Fruit fly (Drosophila melanogaster): ENCODE measurements around the gene cin.

cin gene

dm6 chrX:255369-255768 is at the start of gene cin (continued):
- TF ChIP-seq ftz-f1 (GFP tag; optimal IDR thresholded peaks at IDR 0.05), result no peak
- TF ChIP-seq maf-S (GFP tag; optimal IDR thresholded peaks at IDR 0.05), result no peak
- no peak for TF ChIP-seq ttk (GFP tag; IDR thresholded peaks at IDR 0.05)
- peak; percentile 12 for TF ChIP-seq CG12299 (tag; optimal IDR thresholded peaks at IDR 0.05)
- no peak for TF ChIP-seq Lim3 (GFP tag; IDR thresholded peaks at IDR 0.05)
- TF ChIP-seq al (GFP tag; IDR thresholded peaks at IDR 0.05), result no peak
- TF ChIP-seq Neu2 (GFP tag; optimal IDR thresholded peaks at IDR 0.05; ENCODE audit: borderline replicate concordance), result no peak
- TF ChIP-seq CG8388 (GFP tag; optimal IDR thresholded peaks at IDR 0.05), result peak; percentile 25
- TF ChIP-seq kay (GFP tag; optimal IDR thresholded peaks at IDR 0.05), result no peak
- no peak for TF ChIP-seq NK7.1 (GFP tag; optimal IDR thresholded peaks at IDR 0.05)
- no peak for TF ChIP-seq Oli (tag; optimal IDR thresholded peaks at IDR 0.05)
- TF ChIP-seq rib (GFP tag; IDR thresholded peaks at IDR 0.05), result no peak
- no peak for TF ChIP-seq Side (GFP tag; optimal IDR thresholded peaks at IDR 0.05)
- no peak for TF ChIP-seq CG32772 (GFP tag; IDR thresholded peaks at IDR 0.05)
- peak; percentile 38 for TF ChIP-seq CG17829 (tag; optimal IDR thresholded peaks at IDR 0.05)
- TF ChIP-seq slou (GFP tag; optimal IDR thresholded peaks at IDR 0.05), result no peak
- TF ChIP-seq insv (GFP tag; optimal IDR thresholded peaks at IDR 0.05), result no peak
- no peak for TF ChIP-seq Bdp1 (GFP tag; optimal IDR thresholded peaks at IDR 0.05)
- peak; percentile 44 for TF ChIP-seq Sox100B (GFP tag; optimal IDR thresholded peaks at IDR 0.05)
- no peak for TF ChIP-seq CG1529 (GFP tag; optimal IDR thresholded peaks at IDR 0.05)
- TF ChIP-seq D19B (GFP tag; optimal IDR thresholded peaks at IDR 0.05), result peak; percentile 20
- TF ChIP-seq CG2889 (GFP tag; IDR thresholded peaks at IDR 0.05), result no peak
- TF ChIP-seq CG15011 (GFP tag; optimal IDR thresholded peaks at IDR 0.05), result no peak
- no peak for TF ChIP-seq ci (GFP tag; IDR thresholded peaks at IDR 0.05)
- no peak for TF ChIP-seq pita (GFP tag; optimal IDR thresholded peaks at IDR 0.05)
- peak; percentile 29 for TF ChIP-seq CG12155 (GFP tag; optimal IDR thresholded peaks at IDR 0.05)
- TF ChIP-seq sc (optimal IDR thresholded peaks at IDR 0.05), result no peak
- TF ChIP-seq sc (GFP tag; optimal IDR thresholded peaks at IDR 0.05), result no peak
- TF ChIP-seq CG10565 (GFP tag; optimal IDR thresholded peaks at IDR 0.05), result no peak
- TF ChIP-seq esg (GFP tag; conservative IDR thresholded peaks at IDR 0.05), result no peak
- TF ChIP-seq CrebB (tag; optimal IDR thresholded peaks at IDR 0.05), result no peak
- no peak for TF ChIP-seq CG1792 (GFP tag; optimal IDR thresholded peaks at IDR 0.05)
- no peak for TF ChIP-seq CG9797 (GFP tag; optimal IDR thresholded peaks at IDR 0.05)
- no peak for TF ChIP-seq CG8290 (GFP tag; optimal IDR thresholded peaks at IDR 0.05)
- TF ChIP-seq CG8290 (tag; optimal IDR thresholded peaks at IDR 0.05), result no peak
- peak; percentile 0 for TF ChIP-seq twi (tag; optimal IDR thresholded peaks at IDR 0.05)
- no peak for TF ChIP-seq CG8281 (tag; optimal IDR thresholded peaks at IDR 0.05)
- 0 out of 2 replicates have a peak, but pooled peaks have one; percentile 30 for TF ChIP-seq seq (GFP tag; IDR thresholded peaks at IDR 0.05)
- TF ChIP-seq CG3163 (GFP tag; optimal IDR thresholded peaks at IDR 0.05), result no peak
- no peak for TF ChIP-seq CG12769 (tag; optimal IDR thresholded peaks at IDR 0.05)
- no peak for TF ChIP-seq CG9932 (GFP tag; IDR thresholded peaks at IDR 0.05)
- TF ChIP-seq nau (GFP tag; optimal IDR thresholded peaks at IDR 0.05), result no peak
- no peak for TF ChIP-seq so (GFP tag; IDR thresholded peaks at IDR 0.05)
- TF ChIP-seq prd (optimal IDR thresholded peaks at IDR 0.05), result no peak
- 0 out of 3 replicates have a peak, but pooled peaks have one; percentile 46 for TF ChIP-seq prd (GFP tag; IDR thresholded peaks at IDR 0.05)
- peak; percentile 30 for TF ChIP-seq CG15514 (GFP tag; optimal IDR thresholded peaks at IDR 0.05)
- no peak for TF ChIP-seq CG4360 (GFP tag; IDR thresholded peaks at IDR 0.05)
- peak; percentile 15 for TF ChIP-seq Chrac-16 (GFP tag; optimal IDR thresholded peaks at IDR 0.05)
- no peak for TF ChIP-seq CG2199 (GFP tag; IDR thresholded peaks at IDR 0.05)
- TF ChIP-seq gce (GFP tag; IDR thresholded peaks at IDR 0.05), result no peak
- no peak for TF ChIP-seq CG15479 (GFP tag; optimal IDR thresholded peaks at IDR 0.05)
- peak; percentile 45 for TF ChIP-seq CG10979 (tag; optimal IDR thresholded peaks at IDR 0.05)
- TF ChIP-seq NfI (GFP tag; optimal IDR thresholded peaks at IDR 0.05), result no peak
- peak; percentile 9 for TF ChIP-seq CG1602 (GFP tag; optimal IDR thresholded peaks at IDR 0.05)
